Worm (Caenorhabditis elegans) whole organism, late embryonic: ENCODE results near the gene C45G9.8.

ENCODE experiments used
- C08G9.2 ChIP-seq: sonication (generic microtip); optimal IDR thresholded peaks from 2 replicates; lab custom pipeline; 2016; ENCODE audit warnings: mild to moderate bottlenecking, missing genetic modification characterization, moderate library complexity, missing compliant biosample characterization
- F13H6.1 ChIP-seq: sonication (generic microtip); optimal IDR thresholded peaks from 2 replicates; lab custom pipeline; 2016; ENCODE audit warnings: missing genetic modification characterization, missing compliant biosample characterization
- K02D7.2 ChIP-seq: sonication (generic microtip); optimal IDR thresholded peaks from 2 replicates; lab custom pipeline; 2017; ENCODE audit warnings: mild to moderate bottlenecking, missing genetic modification characterization, missing compliant biosample characterization
- K09A11.1 ChIP-seq: sonication (generic microtip); optimal IDR thresholded peaks from 2 replicates; lab custom pipeline; 2017; ENCODE audit warnings: antibody characterized with exemption, mild to moderate bottlenecking, missing genetic modification characterization, missing compliant biosample characterization; ENCODE audit not compliant: insufficient read depth
- T23F11.4 ChIP-seq: fragments of 200-800 bp; sonication (Bioruptor generic); optimal IDR thresholded peaks from 2 replicates; lab custom pipeline; 2018; ENCODE audit warnings: mild to moderate bottlenecking, missing genetic modification characterization, missing compliant biosample characterization
- Y22D7AL.16 ChIP-seq: sonication (generic microtip); optimal IDR thresholded peaks from 2 replicates; lab custom pipeline; 2016; ENCODE audit warnings: missing genetic modification characterization, missing compliant biosample characterization
- ahr-1 ChIP-seq: sonication (generic microtip); optimal IDR thresholded peaks from 2 replicates; lab custom pipeline; 2016; ENCODE audit warnings: missing genetic modification characterization, missing compliant biosample characterization
- ceh-14 ChIP-seq: sonication (generic microtip); optimal IDR thresholded peaks from 2 replicates; lab custom pipeline; 2016; ENCODE audit warnings: missing genotype, missing genetic modification characterization, missing compliant biosample characterization
- ceh-18 ChIP-seq: sonication (generic microtip); optimal IDR thresholded peaks from 2 replicates; lab custom pipeline; 2016; ENCODE audit warnings: missing genetic modification characterization, missing compliant biosample characterization
- ceh-19 ChIP-seq: fragments of 200-800 bp; sonication (Bioruptor generic); optimal IDR thresholded peaks from 2 replicates; lab custom pipeline; 2018; ENCODE audit warnings: mild to moderate bottlenecking, missing genetic modification characterization, missing compliant biosample characterization
- ceh-2 ChIP-seq: sonication (generic microtip); optimal IDR thresholded peaks from 2 replicates; lab custom pipeline; 2016; ENCODE audit warnings: missing genotype, missing genetic modification characterization, missing compliant biosample characterization
- ceh-24 ChIP-seq: sonication (generic microtip); optimal IDR thresholded peaks from 2 replicates; lab custom pipeline; 2016; ENCODE audit warnings: mild to moderate bottlenecking, missing genetic modification characterization, missing compliant biosample characterization
- ceh-30 ChIP-seq: fragments of 150-350 bp; optimal IDR thresholded peaks from 2 replicates; lab custom pipeline; 2014; ENCODE audit warnings: missing biosample characterization, missing genetic modification characterization
- ceh-34 ChIP-seq: sonication (generic microtip); optimal IDR thresholded peaks from 2 replicates; lab custom pipeline; 2016; ENCODE audit warnings: mild to moderate bottlenecking, missing genetic modification characterization, missing compliant biosample characterization
- ceh-45 ChIP-seq: fragments of 200-800 bp; sonication (Bioruptor generic); IDR thresholded peaks from 2 replicates; pipeline ENCODE4 v1.3.6; 2022; ENCODE audit warnings: missing genetic modification reagents, missing genetic modification characterization, missing compliant biosample characterization
- ceh-48 ChIP-seq: sonication (generic microtip); optimal IDR thresholded peaks from 2 replicates; lab custom pipeline; 2016; ENCODE audit warnings: missing genetic modification characterization, inconsistent platforms, missing compliant biosample characterization
- ceh-6 ChIP-seq: fragments of 200-800 bp; sonication (Bioruptor generic); optimal IDR thresholded peaks from 2 replicates; lab custom pipeline; 2018; ENCODE audit warnings: mild to moderate bottlenecking, missing genetic modification characterization, missing compliant biosample characterization
- ceh-9 ChIP-seq: sonication (generic microtip); optimal IDR thresholded peaks from 2 replicates; lab custom pipeline; 2016; ENCODE audit warnings: mild to moderate bottlenecking, missing genetic modification characterization, inconsistent platforms, missing compliant biosample characterization
- che-1 ChIP-seq: sonication (generic microtip); optimal IDR thresholded peaks from 2 replicates; lab custom pipeline; 2016; ENCODE audit warnings: mild to moderate bottlenecking, missing genetic modification characterization, missing compliant biosample characterization
- dmd-4 ChIP-seq: sonication (generic microtip); optimal IDR thresholded peaks from 2 replicates; lab custom pipeline; 2016; ENCODE audit warnings: borderline replicate concordance, missing genetic modification characterization, missing compliant biosample characterization
- ets-4 ChIP-seq: sonication (generic microtip); optimal IDR thresholded peaks from 2 replicates; lab custom pipeline; 2016; ENCODE audit warnings: missing genetic modification characterization, missing compliant biosample characterization
- fax-1 ChIP-seq: sonication (generic microtip); optimal IDR thresholded peaks from 2 replicates; lab custom pipeline; 2016; ENCODE audit warnings: missing genotype, missing genetic modification characterization, missing compliant biosample characterization
- hlh-15 ChIP-seq: sonication (generic microtip); optimal IDR thresholded peaks from 2 replicates; lab custom pipeline; 2016; ENCODE audit warnings: missing genetic modification characterization, missing compliant biosample characterization
- hlh-30 ChIP-seq: sonication (generic microtip); optimal IDR thresholded peaks from 2 replicates; lab custom pipeline; 2017; ENCODE audit warnings: antibody characterized with exemption, missing genetic modification characterization, missing compliant biosample characterization; ENCODE audit not compliant: insufficient read depth
- hlh-6 ChIP-seq: sonication (generic microtip); optimal IDR thresholded peaks from 2 replicates; lab custom pipeline; 2016; ENCODE audit warnings: missing genotype, missing genetic modification characterization, missing compliant biosample characterization
- hlh-8 ChIP-seq: sonication (generic microtip); optimal IDR thresholded peaks from 2 replicates; lab custom pipeline; 2016; ENCODE audit warnings: missing genotype, missing genetic modification characterization, missing compliant biosample characterization
- lim-6 ChIP-seq: sonication (generic microtip); optimal IDR thresholded peaks from 2 replicates; lab custom pipeline; 2016; ENCODE audit warnings: missing genetic modification characterization, missing compliant biosample characterization
- lin-11 ChIP-seq: fragments of 200-800 bp; sonication (Bioruptor generic); optimal IDR thresholded peaks from 2 replicates; lab custom pipeline; 2018; ENCODE audit warnings: mild to moderate bottlenecking, missing genetic modification characterization, missing compliant biosample characterization
- madf-2 ChIP-seq: sonication (generic microtip); optimal IDR thresholded peaks from 2 replicates; lab custom pipeline; 2017; ENCODE audit warnings: missing genetic modification characterization, missing compliant biosample characterization
- nfya-1 ChIP-seq: sonication (generic microtip); optimal IDR thresholded peaks from 2 replicates; lab custom pipeline; 2017; ENCODE audit warnings: missing genetic modification characterization, mild to moderate bottlenecking, missing compliant biosample characterization, antibody characterized with exemption, moderate library complexity
- nhr-11 ChIP-seq: fragments of 150-350 bp; optimal IDR thresholded peaks from 2 replicates; lab custom pipeline; 2014; ENCODE audit warnings: missing biosample characterization, missing genetic modification characterization
- nhr-232 ChIP-seq: sonication (generic microtip); optimal IDR thresholded peaks from 2 replicates; lab custom pipeline; 2016; ENCODE audit warnings: missing genetic modification characterization, missing compliant biosample characterization
- npax-4 ChIP-seq: sonication (generic microtip); optimal IDR thresholded peaks from 2 replicates; lab custom pipeline; 2016; ENCODE audit warnings: missing genetic modification characterization, missing compliant biosample characterization
- pag-3 ChIP-seq: sonication (generic microtip); optimal IDR thresholded peaks from 2 replicates; lab custom pipeline; 2016; ENCODE audit warnings: missing compliant biosample characterization, missing genetic modification characterization, borderline replicate concordance
- pax-1 ChIP-seq: fragments of 150-350 bp; optimal IDR thresholded peaks from 2 replicates; lab custom pipeline; 2014; ENCODE audit warnings: missing biosample characterization, missing genetic modification characterization
- pha-2 ChIP-seq: sonication (generic microtip); optimal IDR thresholded peaks from 2 replicates; lab custom pipeline; 2017; ENCODE audit warnings: mild to moderate bottlenecking, missing genetic modification characterization, missing compliant biosample characterization
- pha-4 ChIP-seq: fragments of 150-350 bp; optimal IDR thresholded peaks from 2 replicates; lab custom pipeline; 2018; ENCODE audit warnings: missing biosample characterization, missing genetic modification reagents, missing genetic modification characterization
- pqm-1 ChIP-seq: sonication (generic microtip); optimal IDR thresholded peaks from 2 replicates; lab custom pipeline; 2016; ENCODE audit warnings: missing genetic modification characterization, missing compliant biosample characterization
- pros-1 ChIP-seq: fragments of 150-350 bp; optimal IDR thresholded peaks from 2 replicates; lab custom pipeline; 2014; ENCODE audit warnings: missing biosample characterization, missing genetic modification reagents, missing genetic modification characterization
- rnt-1 ChIP-seq: sonication (generic microtip); optimal IDR thresholded peaks from 2 replicates; lab custom pipeline; 2016; ENCODE audit warnings: missing genetic modification characterization, missing compliant biosample characterization
- sox-4 ChIP-seq: sonication (generic microtip); optimal IDR thresholded peaks from 2 replicates; lab custom pipeline; 2017; ENCODE audit warnings: mild to moderate bottlenecking, missing genetic modification characterization, inconsistent platforms, missing compliant biosample characterization
- syd-9 ChIP-seq: sonication (generic microtip); optimal IDR thresholded peaks from 2 replicates; lab custom pipeline; 2016; ENCODE audit warnings: mild to moderate bottlenecking, missing genetic modification characterization, moderate library complexity, missing compliant biosample characterization
- tbx-7 ChIP-seq: sonication (generic microtip); optimal IDR thresholded peaks from 2 replicates; lab custom pipeline; 2016; ENCODE audit warnings: missing genotype, missing genetic modification characterization, missing compliant biosample characterization
- ttx-3 ChIP-seq: sonication (generic microtip); optimal IDR thresholded peaks from 2 replicates; lab custom pipeline; 2016; ENCODE audit warnings: missing genetic modification reagents, missing genetic modification characterization, missing compliant biosample characterization
- unc-3 ChIP-seq, 2 experiments: fragments of 200-800 bp in 1 of 2; sonication (Bioruptor generic) in 1 of 2; sonication (generic microtip) in 1 of 2; conservative IDR thresholded peaks in 1 of 2; optimal IDR thresholded peaks in 1 of 2; 2 replicates each; pipeline versions ENCODE4 v1.3.6 to Lab custom; 2016 to 2022; ENCODE audit warnings: missing compliant biosample characterization in 2 of 2, missing genetic modification characterization in 2 of 2, missing genetic modification reagents in 1 of 2
- unc-86 ChIP-seq: sonication (generic microtip); optimal IDR thresholded peaks from 2 replicates; lab custom pipeline; 2016; ENCODE audit warnings: missing genetic modification characterization, missing compliant biosample characterization
- zip-5 ChIP-seq: sonication (generic microtip); optimal IDR thresholded peaks from 2 replicates; lab custom pipeline; 2016; ENCODE audit warnings: missing genetic modification characterization, missing compliant biosample characterization

C45G9.8 gene

DNA sequence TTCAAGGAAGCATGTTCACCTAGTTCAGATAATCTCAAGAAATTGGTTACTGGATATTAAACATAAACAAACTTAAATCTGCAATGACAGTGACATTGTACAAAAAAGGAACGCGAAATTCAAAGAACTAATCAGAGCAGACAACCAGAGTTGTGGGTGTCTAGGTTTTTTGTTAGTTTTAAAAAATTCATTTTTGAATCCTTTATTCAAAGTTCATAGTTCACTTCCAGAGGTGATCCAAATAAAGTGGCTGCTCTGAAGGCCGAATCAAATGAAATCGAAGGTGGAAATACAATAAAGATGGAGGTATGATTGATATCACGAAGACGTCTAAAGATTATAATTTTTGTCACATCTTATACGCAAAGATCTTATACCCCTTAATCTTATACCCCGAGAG is 21.0 kb upstream of the C45G9.8 start, which contains the start of gene ttbk-6:
Gene ttbk-6 (plus strand): TSS at position 301 of the 400 bp plus-strand sequence.
- TF ChIP-seq lin-11 (tag; lab: Kevin White, UChicago) (no peak), K09A11.1 (tag; lab: Kevin White, UChicago) (no peak), F13H6.1 (tag; lab: Kevin White, UChicago) (no peak)

DNA sequence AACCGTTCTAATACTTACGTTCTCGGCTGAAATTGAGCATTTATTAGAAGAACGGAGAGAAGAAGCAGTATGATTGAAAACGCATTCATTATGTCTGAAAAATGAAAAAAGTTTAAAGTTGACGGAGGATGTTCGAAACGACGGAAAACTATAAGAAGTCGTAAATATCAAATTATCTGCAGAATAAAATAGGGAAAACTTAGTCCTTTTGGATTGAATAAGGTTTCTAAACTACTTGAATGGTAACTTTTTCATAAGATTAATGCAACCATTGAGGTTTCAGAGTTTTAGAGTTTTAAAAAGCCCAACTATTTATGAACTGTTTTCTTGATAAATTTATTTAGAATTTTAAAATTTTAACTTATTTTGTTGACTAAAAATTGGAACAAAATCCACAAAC is 18.1 kb upstream of the C45G9.8 start, which contains the start of gene C45G9.12:
Gene C45G9.12 (minus strand): TSS at position 101 of the 400 bp plus-strand sequence.
- TF ChIP-seq ceh-45 (GFP tag; lab: Robert Waterston, UW) (no peak), T23F11.4 (GFP tag; lab: Kevin White, UChicago) (no peak), ttx-3 (tag; lab: Kevin White, UChicago) (no peak), nhr-11 (tag; lab: Kevin White, UChicago) (no peak), C08G9.2 (tag; lab: Kevin White, UChicago) (no peak), ceh-6 (GFP tag; lab: Kevin White, UChicago) (no peak), pax-1 (tag; lab: Kevin White, UChicago) (no peak)

DNA sequence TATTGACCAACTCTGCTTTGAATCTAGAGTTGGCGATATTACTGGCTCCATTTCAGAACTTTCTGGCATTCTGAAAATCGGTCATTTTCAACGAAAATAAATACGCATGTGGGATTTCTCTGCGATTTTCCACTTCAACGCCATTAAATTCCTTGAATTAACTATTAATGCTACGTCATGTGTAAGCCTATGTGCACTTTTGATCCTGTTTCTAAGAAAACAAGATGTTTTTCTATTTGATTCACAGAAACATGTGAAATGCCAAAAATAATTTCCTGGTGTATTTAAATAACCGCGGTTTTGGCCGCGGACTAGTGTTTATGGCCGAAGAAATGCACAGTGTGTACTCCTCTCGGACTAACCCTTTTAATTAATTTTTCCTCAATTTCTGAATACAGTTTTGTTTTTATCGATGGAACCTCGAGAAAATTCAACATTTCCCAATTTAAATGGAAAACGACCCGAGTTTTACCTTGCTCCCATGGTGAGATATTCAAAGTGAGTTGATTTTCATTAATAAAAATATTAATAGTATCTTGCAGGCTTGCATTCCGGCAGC is 15.3 kb upstream of the C45G9.8 start, which contains the start of the genes C45G9.11 and C45G9.2:
Gene C45G9.11 (minus strand): TSS at position 51 of the 559 bp plus-strand sequence.
Gene C45G9.2 (plus strand): TSS at position 392 of the 559 bp plus-strand sequence.
- TF ChIP-seq npax-4 (no peak), ceh-48 (no peak), pros-1 (tag; lab: Kevin White, UChicago) (no peak), Y22D7AL.16 (tag; lab: Kevin White, UChicago) (no peak), fax-1 (tag; lab: Kevin White, UChicago) (peak; percentile 19), ceh-19 (GFP tag; lab: Kevin White, UChicago) (no peak), C08G9.2 (tag; lab: Kevin White, UChicago) (peak; percentile 96), ets-4 (tag; lab: Kevin White, UChicago) (peak; percentile 99), lim-6 (peak; percentile 70), pag-3 (tag; lab: Kevin White, UChicago) (no peak), ceh-9 (tag; lab: Kevin White, UChicago) (no peak), K02D7.2 (tag; lab: Kevin White, UChicago) (no peak), nhr-11 (tag; lab: Kevin White, UChicago) (no peak), hlh-8 (tag; lab: Kevin White, UChicago) (peak; percentile 89), ceh-14 (peak; percentile 59), F13H6.1 (tag; lab: Kevin White, UChicago) (peak; percentile 45), ceh-24 (tag; lab: Kevin White, UChicago) (no peak), sox-4 (tag; lab: Kevin White, UChicago) (no peak), nfya-1 (tag; lab: Kevin White, UChicago) (no peak), tbx-7 (tag; lab: Kevin White, UChicago) (peak; percentile 93), hlh-15 (tag; lab: Kevin White, UChicago) (no peak), unc-3 (GFP tag; conservative IDR thresholded peaks at IDR 0.05; lab: Robert Waterston, UW) (no peak), unc-3 (tag; optimal IDR thresholded peaks at IDR 0.05; lab: Kevin White, UChicago) (no peak), nhr-232 (tag; lab: Kevin White, UChicago) (no peak), unc-86 (no peak), madf-2 (tag; lab: Kevin White, UChicago) (no peak), ahr-1 (peak; percentile 60), dmd-4 (tag; lab: Kevin White, UChicago) (no peak), rnt-1 (peak; percentile 74), syd-9 (tag; lab: Kevin White, UChicago) (peak; percentile 44), ceh-30 (tag; lab: Kevin White, UChicago) (no peak), pqm-1 (tag; lab: Kevin White, UChicago) (peak; percentile 57), ceh-18 (tag; lab: Kevin White, UChicago) (no peak), ceh-34 (tag; lab: Kevin White, UChicago) (peak; percentile 47), ceh-2 (tag; lab: Kevin White, UChicago) (peak; percentile 91), zip-5 (tag; lab: Kevin White, UChicago) (peak; percentile 81), pha-2 (tag; lab: Kevin White, UChicago) (no peak), lin-11 (tag; lab: Kevin White, UChicago) (no peak), che-1 (no peak), pha-4 (no peak), ttx-3 (tag; lab: Kevin White, UChicago) (no peak), hlh-6 (tag; lab: Kevin White, UChicago) (no peak), hlh-30 (no peak)
